Worm (Caenorhabditis elegans) whole organism, L3 larva: ENCODE results near the gene mcat-1.

ENCODE experiments used
- R02D3.7 ChIP-seq: fragments of 150-350 bp; optimal IDR thresholded peaks from 2 replicates; lab custom pipeline; 2014; ENCODE audit warnings: missing biosample characterization, missing genetic modification characterization
- aly-2 ChIP-seq: fragments of 150-350 bp; optimal IDR thresholded peaks from 2 replicates; lab custom pipeline; 2014; ENCODE audit warnings: missing biosample characterization, missing genetic modification characterization
- ceh-16 ChIP-seq: sonication (generic microtip); optimal IDR thresholded peaks from 2 replicates; lab custom pipeline; 2017; ENCODE audit warnings: missing biosample characterization, missing genetic modification characterization
- ceh-82 ChIP-seq: fragments of 150-350 bp; optimal IDR thresholded peaks from 2 replicates; lab custom pipeline; 2014; ENCODE audit warnings: missing biosample characterization, missing genetic modification characterization
- egl-27 ChIP-seq: sonication (generic microtip); optimal IDR thresholded peaks from 4 replicates; lab custom pipeline; 2017; ENCODE audit warnings: missing biosample characterization, missing genetic modification reagents, missing genetic modification characterization
- elt-1 ChIP-seq: fragments of 150-350 bp; optimal IDR thresholded peaks from 2 replicates; lab custom pipeline; 2014; ENCODE audit warnings: missing biosample characterization, missing genetic modification characterization
- elt-3 ChIP-seq, 3 experiments: fragments of 150-350 bp in 1 of 3; sonication (generic microtip) in 2 of 3; optimal IDR thresholded peaks; 2 replicates in 2 of 3; 4 replicates in 1 of 3; lab custom pipeline; 2014 to 2017; ENCODE audit warnings: missing biosample characterization in 3 of 3, missing genetic modification characterization in 3 of 3
- fos-1 ChIP-seq: fragments of 150-350 bp; optimal IDR thresholded peaks from 2 replicates; lab custom pipeline; 2014; ENCODE audit warnings: missing biosample characterization, missing genetic modification characterization
- jun-1 ChIP-seq: fragments of 150-350 bp; optimal IDR thresholded peaks from 2 replicates; lab custom pipeline; 2014; ENCODE audit warnings: missing biosample characterization, missing genetic modification reagents, missing genetic modification characterization
- nhr-11 ChIP-seq: fragments of 150-350 bp; optimal IDR thresholded peaks from 2 replicates; lab custom pipeline; 2014; ENCODE audit warnings: missing biosample characterization, missing genetic modification characterization
- nhr-12 ChIP-seq: fragments of 150-350 bp; optimal IDR thresholded peaks from 2 replicates; lab custom pipeline; 2014; ENCODE audit warnings: missing biosample characterization, missing genetic modification characterization
- nhr-28 ChIP-seq: fragments of 150-350 bp; optimal IDR thresholded peaks from 2 replicates; lab custom pipeline; 2014; ENCODE audit warnings: missing biosample characterization, missing genetic modification characterization
- nhr-77 ChIP-seq: fragments of 150-350 bp; optimal IDR thresholded peaks from 2 replicates; lab custom pipeline; 2014; ENCODE audit warnings: missing biosample characterization, missing genetic modification characterization
- unc-39 ChIP-seq: sonication (generic microtip); optimal IDR thresholded peaks from 4 replicates; lab custom pipeline; 2017; ENCODE audit warnings: missing biosample characterization, missing genetic modification characterization

DNA sequence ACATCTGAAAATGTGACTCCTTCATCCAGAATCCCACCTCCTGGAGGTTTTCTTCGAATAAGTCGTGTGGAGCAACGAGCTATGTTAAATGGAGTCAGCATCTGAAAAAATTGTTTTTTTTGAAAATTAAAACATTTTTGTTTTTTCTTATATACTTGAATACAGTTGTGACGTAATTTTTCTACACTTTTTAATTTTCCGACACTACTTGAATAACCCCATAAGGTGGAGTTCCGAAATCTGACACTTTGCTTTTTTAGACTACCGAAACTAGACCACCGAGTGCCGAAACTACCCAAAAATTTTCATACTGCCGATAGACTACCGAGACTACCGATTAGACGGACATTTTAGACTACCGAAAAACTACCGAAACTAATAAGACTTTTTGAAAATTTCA, at the start of gene mcat-1:
- TF ChIP-seq aly-2 (tag; lab: Kevin White, UChicago) (no peak), nhr-12 (tag; lab: Kevin White, UChicago) (no peak), nhr-28 (tag; lab: Kevin White, UChicago) (no peak), unc-39 (tag; lab: Kevin White, UChicago) (no peak), nhr-11 (tag; lab: Kevin White, UChicago) (no peak), R02D3.7 (tag; lab: Kevin White, UChicago) (no peak), ceh-16 (tag; lab: Kevin White, UChicago) (no peak), nhr-77 (no peak), elt-3 (tag; optimal IDR thresholded peaks at IDR 0.05; lab: Kevin White, UChicago) (no peak), ceh-82 (tag; lab: Kevin White, UChicago) (no peak), fos-1 (no peak), egl-27 (no peak), elt-1 (no peak), jun-1 (tag; lab: Kevin White, UChicago) (no peak)
